Fruit fly (Drosophila melanogaster) whole organism, embryonic: Measurements from ENCODE around the gene brm.

Experiments used
- CG11504 ChIP-seq: fragments of 200-800 bp; sonication (Bioruptor generic); optimal IDR thresholded peaks from 3 replicates; lab custom pipeline; 2019; ENCODE audit warnings: missing biosample characterization, mild to moderate bottlenecking, missing genetic modification characterization, moderate library complexity
- CG12104 ChIP-seq: fragments of 200-800 bp; sonication (Bioruptor generic); optimal IDR thresholded peaks from 3 replicates; lab custom pipeline; 2016; ENCODE audit warnings: missing biosample characterization, missing genetic modification characterization
- CG13296 ChIP-seq: fragments of 200-800 bp; sonication (Bioruptor generic); optimal IDR thresholded peaks from 3 replicates; lab custom pipeline; 2018; ENCODE audit warnings: missing biosample characterization, mild to moderate bottlenecking, missing genetic modification characterization
- CG13894 ChIP-seq: fragments of 200-800 bp; sonication (Bioruptor generic); optimal IDR thresholded peaks from 3 replicates; lab custom pipeline; 2018; ENCODE audit warnings: missing biosample characterization, mild to moderate bottlenecking, missing genetic modification characterization, moderate library complexity
- CG15269 ChIP-seq: fragments of 200-800 bp; sonication (Bioruptor generic); optimal IDR thresholded peaks from 2 replicates; lab custom pipeline; 2018; ENCODE audit warnings: missing biosample characterization, mild to moderate bottlenecking, missing genetic modification characterization, moderate library complexity
- CG17802 ChIP-seq: fragments of 200-800 bp; sonication (Bioruptor generic); optimal IDR thresholded peaks from 2 replicates; lab custom pipeline; 2018; ENCODE audit warnings: missing biosample characterization, mild to moderate bottlenecking, missing genetic modification characterization, moderate library complexity
- CG2875 ChIP-seq: fragments of 200-800 bp; sonication (Bioruptor generic); optimal IDR thresholded peaks from 2 replicates; lab custom pipeline; 2017; ENCODE audit warnings: missing biosample characterization, mild to moderate bottlenecking, missing genetic modification characterization, missing genetic modification reagents
- CG3065 ChIP-seq: fragments of 200-800 bp; sonication (Bioruptor generic); optimal IDR thresholded peaks from 2 replicates; lab custom pipeline; 2016; ENCODE audit warnings: missing biosample characterization, missing genetic modification characterization
- CG32772 ChIP-seq: fragments of 200-800 bp; sonication (Bioruptor generic); IDR thresholded peaks from 2 replicates; pipeline ENCODE4 v1.3.6; 2022; ENCODE audit warnings: missing biosample characterization, missing genetic modification characterization
- CG34224 ChIP-seq: fragments of 200-800 bp; sonication (Bioruptor generic); IDR thresholded peaks from 3 replicates; pipeline ENCODE4 v1.3.6; 2022; ENCODE audit warnings: missing biosample characterization, missing genetic modification characterization; ENCODE audit not compliant: partially characterized antibody
- CG3995 ChIP-seq: fragments of 200-800 bp; sonication (Bioruptor generic); optimal IDR thresholded peaks from 3 replicates; lab custom pipeline; 2016; ENCODE audit warnings: missing biosample characterization, missing genetic modification characterization
- CG5180 ChIP-seq: fragments of 200-800 bp; sonication (Bioruptor generic); optimal IDR thresholded peaks from 3 replicates; lab custom pipeline; 2017; ENCODE audit warnings: missing biosample characterization, missing genetic modification characterization, mild to moderate bottlenecking, moderate library complexity, missing genetic modification reagents
- CG7745 ChIP-seq: fragments of 200-800 bp; sonication (Bioruptor generic); optimal IDR thresholded peaks from 2 replicates; lab custom pipeline; 2018; ENCODE audit warnings: missing biosample characterization, mild to moderate bottlenecking, missing genetic modification characterization, moderate library complexity
- CG8089 ChIP-seq: fragments of 200-800 bp; sonication (Bioruptor generic); optimal IDR thresholded peaks from 3 replicates; lab custom pipeline; 2016; ENCODE audit warnings: missing biosample characterization, missing genetic modification characterization
- CG9817 ChIP-seq: fragments of 200-800 bp; sonication (Bioruptor generic); optimal IDR thresholded peaks from 2 replicates; lab custom pipeline; 2018; ENCODE audit warnings: missing biosample characterization, mild to moderate bottlenecking, missing genetic modification characterization, moderate library complexity
- Chrac-16 ChIP-seq: fragments of 200-800 bp; sonication (Bioruptor generic); optimal IDR thresholded peaks from 3 replicates; lab custom pipeline; 2016; ENCODE audit warnings: missing biosample characterization, missing genetic modification characterization
- Dek ChIP-seq: fragments of 200-800 bp; sonication (Bioruptor generic); optimal IDR thresholded peaks from 3 replicates; lab custom pipeline; 2019; ENCODE audit warnings: missing biosample characterization, mild to moderate bottlenecking, missing genetic modification characterization, moderate library complexity
- Gug ChIP-seq: fragments of 200-800 bp; sonication (Bioruptor generic); IDR thresholded peaks from 4 replicates; pipeline ENCODE4 v1.3.6; 2022; ENCODE audit warnings: missing biosample characterization, missing genetic modification characterization
- HHEX ChIP-seq: fragments of 200-800 bp; sonication (Bioruptor generic); optimal IDR thresholded peaks from 3 replicates; lab custom pipeline; 2017; ENCODE audit warnings: missing biosample characterization, mild to moderate bottlenecking, missing genetic modification characterization, missing genetic modification reagents
- HLH3B ChIP-seq: fragments of 200-800 bp; sonication (Bioruptor generic); IDR thresholded peaks from 2 replicates; pipeline ENCODE4 v1.3.6; 2022; ENCODE audit warnings: missing biosample characterization, missing genetic modification characterization
- Hr3 ChIP-seq: fragments of 200-800 bp; sonication (Bioruptor generic); optimal IDR thresholded peaks from 3 replicates; lab custom pipeline; 2016; ENCODE audit warnings: missing biosample characterization, missing genetic modification characterization
- Hr51 ChIP-seq, 2 experiments: fragments of 200-800 bp; sonication (Bioruptor generic); optimal IDR thresholded peaks; 2 replicates in 1 of 2; 3 replicates in 1 of 2; lab custom pipeline; 2016 to 2018; ENCODE audit warnings: missing biosample characterization in 2 of 2, missing genetic modification characterization in 2 of 2, mild to moderate bottlenecking in 1 of 2, moderate library complexity in 1 of 2
- Hsf ChIP-seq: fragments of 200-800 bp; sonication (Bioruptor generic); optimal IDR thresholded peaks from 3 replicates; lab custom pipeline; 2016; ENCODE audit warnings: missing biosample characterization, missing genetic modification characterization
- Nf-YB ChIP-seq: fragments of 200-800 bp; sonication (Bioruptor generic); optimal IDR thresholded peaks from 3 replicates; lab custom pipeline; 2019; ENCODE audit warnings: missing biosample characterization, mild to moderate bottlenecking, missing genetic modification characterization, moderate library complexity
- Oaz ChIP-seq: fragments of 200-800 bp; sonication (Bioruptor generic); IDR thresholded peaks from 2 replicates; pipeline ENCODE4 v1.3.6; 2022; ENCODE audit warnings: missing biosample characterization, missing genetic modification characterization
- Ptx1 ChIP-seq: fragments of 200-800 bp; sonication (Bioruptor generic); IDR thresholded peaks from 2 replicates; pipeline ENCODE4 v1.3.6; 2022; ENCODE audit warnings: missing biosample characterization, missing genetic modification characterization
- Taf1 ChIP-seq: fragments of 200-800 bp; sonication (Bioruptor generic); IDR thresholded peaks from 2 replicates; pipeline ENCODE4 v1.3.6; 2022; ENCODE audit warnings: missing biosample characterization, missing genetic modification characterization
- abd-A ChIP-seq: fragments of 200-800 bp; sonication (Bioruptor generic); optimal IDR thresholded peaks from 3 replicates; lab custom pipeline; 2019; ENCODE audit warnings: missing biosample characterization, mild to moderate bottlenecking, missing genetic modification characterization, moderate library complexity
- az2 ChIP-seq: fragments of 200-800 bp; sonication (Bioruptor generic); optimal IDR thresholded peaks from 3 replicates; lab custom pipeline; 2016; ENCODE audit warnings: missing biosample characterization, missing genetic modification characterization
- bcd ChIP-seq: fragments of 200-800 bp; sonication (Bioruptor generic); optimal IDR thresholded peaks from 2 replicates; lab custom pipeline; 2017; ENCODE audit warnings: missing biosample characterization, mild to moderate bottlenecking, missing genetic modification characterization
- bowl ChIP-seq: fragments of 200-800 bp; sonication (Bioruptor generic); IDR thresholded peaks from 2 replicates; pipeline ENCODE4 v1.3.6; 2022; ENCODE audit warnings: missing biosample characterization, missing genetic modification characterization
- cas ChIP-seq: fragments of 200-800 bp; sonication (Bioruptor generic); IDR thresholded peaks from 2 replicates; pipeline ENCODE4 v1.3.6; 2022; ENCODE audit warnings: missing biosample characterization, missing genetic modification characterization
- corto ChIP-seq: fragments of 200-800 bp; sonication (Bioruptor generic); optimal IDR thresholded peaks from 2 replicates; lab custom pipeline; 2016; ENCODE audit warnings: missing biosample characterization, mild to moderate bottlenecking, missing genetic modification characterization, moderate library complexity
- cwo ChIP-seq: fragments of 200-800 bp; sonication (Bioruptor generic); optimal IDR thresholded peaks from 3 replicates; lab custom pipeline; 2017; ENCODE audit warnings: missing biosample characterization, missing genetic modification characterization, mild to moderate bottlenecking, moderate library complexity, missing genetic modification reagents
- dan ChIP-seq: fragments of 200-800 bp; sonication (Bioruptor generic); IDR thresholded peaks from 2 replicates; pipeline ENCODE4 v1.3.6; 2022; ENCODE audit warnings: missing biosample characterization, missing genetic modification characterization
- dimm ChIP-seq: fragments of 200-800 bp; sonication (Bioruptor generic); IDR thresholded peaks from 2 replicates; pipeline ENCODE4 v1.3.6; 2022; ENCODE audit warnings: missing biosample characterization, missing genetic modification characterization
- ems ChIP-seq: fragments of 200-800 bp; sonication (Bioruptor generic); optimal IDR thresholded peaks from 3 replicates; lab custom pipeline; 2016; ENCODE audit warnings: missing biosample characterization, missing genetic modification characterization
- esg ChIP-seq: fragments of 200-800 bp; sonication (Bioruptor generic); conservative IDR thresholded peaks from 2 replicates; pipeline ENCODE4 v1.3.6; 2022; ENCODE audit warnings: missing biosample characterization, missing genetic modification characterization
- fu2 ChIP-seq: fragments of 200-800 bp; sonication (Bioruptor generic); optimal IDR thresholded peaks from 2 replicates; lab custom pipeline; 2016; ENCODE audit warnings: missing biosample characterization, missing genetic modification characterization
- grau ChIP-seq: fragments of 200-800 bp; optimal IDR thresholded peaks from 3 replicates; lab custom pipeline; 2019; ENCODE audit warnings: missing biosample characterization, mild to moderate bottlenecking, missing genetic modification characterization, moderate library complexity
- insv ChIP-seq, 2 experiments: fragments of 200-800 bp; sonication (Bioruptor generic); optimal IDR thresholded peaks; 3 replicates each; lab custom pipeline; 2016 to 2018; ENCODE audit warnings: missing biosample characterization in 2 of 2, missing genetic modification characterization in 2 of 2
- lilli ChIP-seq: fragments of 200-800 bp; sonication (Bioruptor generic); optimal IDR thresholded peaks from 3 replicates; lab custom pipeline; 2016; ENCODE audit warnings: missing biosample characterization, missing genetic modification characterization
- nau ChIP-seq: fragments of 200-800 bp; sonication (Bioruptor generic); optimal IDR thresholded peaks from 3 replicates; lab custom pipeline; 2017; ENCODE audit warnings: missing biosample characterization, mild to moderate bottlenecking, missing genetic modification characterization, missing genetic modification reagents
- org-1 ChIP-seq: fragments of 200-800 bp; sonication (Bioruptor generic); optimal IDR thresholded peaks from 2 replicates; lab custom pipeline; 2017; ENCODE audit warnings: missing biosample characterization, missing genetic modification characterization
- schlank ChIP-seq: fragments of 200-800 bp; sonication (Bioruptor generic); optimal IDR thresholded peaks from 2 replicates; lab custom pipeline; 2018; ENCODE audit warnings: missing biosample characterization, mild to moderate bottlenecking, missing genetic modification characterization
- seq ChIP-seq: fragments of 200-800 bp; sonication (Bioruptor generic); IDR thresholded peaks from 2 replicates; pipeline ENCODE4 v1.3.6; 2022; ENCODE audit warnings: missing biosample characterization, missing genetic modification characterization
- slp2 ChIP-seq: fragments of 200-800 bp; sonication (Bioruptor generic); optimal IDR thresholded peaks from 2 replicates; lab custom pipeline; 2016; ENCODE audit warnings: missing biosample characterization, missing genetic modification characterization
- so ChIP-seq: fragments of 200-800 bp; sonication (Bioruptor generic); IDR thresholded peaks from 3 replicates; pipeline ENCODE4 v1.3.6; 2022; ENCODE audit warnings: missing biosample characterization, missing genetic modification characterization
- stwl ChIP-seq: fragments of 200-800 bp; sonication (Bioruptor generic); optimal IDR thresholded peaks from 3 replicates; lab custom pipeline; 2018; ENCODE audit warnings: missing biosample characterization, mild to moderate bottlenecking, missing genetic modification characterization, moderate library complexity

brm gene

DNA sequence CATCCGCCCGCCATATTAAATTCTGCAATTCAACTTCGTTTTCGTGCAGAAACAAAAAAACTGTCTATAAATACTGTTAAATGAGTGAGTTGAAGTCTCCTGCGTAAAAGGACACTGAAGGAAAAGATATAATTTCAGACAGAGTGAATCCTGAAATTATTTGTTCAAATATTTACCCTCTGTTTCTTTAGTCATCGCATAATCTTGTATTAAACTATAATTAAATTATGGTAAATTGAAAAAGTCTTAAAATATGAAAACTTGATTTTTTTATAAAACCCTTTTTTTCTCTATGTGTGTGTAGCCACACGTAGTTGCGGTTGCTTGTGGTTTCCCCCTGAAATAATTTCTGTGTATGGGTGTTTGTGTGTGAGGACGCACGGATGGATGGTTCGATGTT is 59.3 kb downstream of the brm start (continued):
- TF ChIP-seq CG17802 (tag; lab: Kevin White, UChicago) = no peak
- peak; percentile 28 for TF ChIP-seq az2
- peak; percentile 8 for TF ChIP-seq Nf-YB (GFP tag; lab: Kevin White, UChicago)
- peak; percentile 24 for TF ChIP-seq HHEX
- no peak for TF ChIP-seq corto (GFP tag; lab: Kevin White, UChicago)
- TF ChIP-seq cwo = peak; percentile 31
- peak; percentile 35 for TF ChIP-seq Dek (tag; lab: Kevin White, UChicago)
- TF ChIP-seq fu2 (GFP tag; lab: Kevin White, UChicago) = no peak
- TF ChIP-seq Hsf (GFP tag; lab: Kevin White, UChicago) = peak; percentile 22
- no peak for TF ChIP-seq Chrac-16 (GFP tag; lab: Kevin White, UChicago)
- peak; percentile 3 for TF ChIP-seq CG9817
- TF ChIP-seq HLH3B (GFP tag; lab: Robert Waterston, UW) = 0 out of 2 replicates have a peak, but pooled peaks have one; percentile 53
- 0 out of 2 replicates have a peak, but pooled peaks have one; percentile 21 for TF ChIP-seq CG32772 (GFP tag; lab: Robert Waterston, UW)

DNA sequence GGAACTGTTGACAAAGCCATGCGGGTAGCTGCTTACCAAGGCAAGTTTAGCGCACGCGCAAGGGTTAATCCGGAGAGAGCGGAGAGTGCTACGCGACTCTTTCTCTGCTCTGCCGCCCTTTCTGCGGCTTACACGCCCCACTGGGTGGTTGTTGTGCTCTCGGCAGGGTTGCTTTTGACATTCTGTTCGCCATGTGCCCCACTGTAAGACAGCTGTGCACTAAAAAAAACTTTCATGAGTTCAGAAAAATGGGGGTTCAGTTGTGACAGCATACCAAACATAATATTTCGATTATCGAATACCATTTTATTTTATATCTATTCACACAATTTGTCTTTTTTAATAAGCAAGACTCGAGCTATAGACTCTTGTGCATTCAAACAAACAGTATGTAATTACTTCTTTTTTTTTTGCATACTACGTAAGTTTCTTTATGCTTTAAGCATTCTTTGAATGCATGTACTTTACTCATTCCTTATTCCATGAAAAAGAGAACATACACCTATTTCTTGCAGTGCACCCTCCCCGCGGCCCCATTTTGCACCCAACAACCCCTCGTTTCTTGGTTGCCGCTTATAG is 61.5 kb downstream of the brm start:
- TF ChIP-seq dimm (GFP tag; lab: Robert Waterston, UW) (no peak), schlank (tag; lab: Kevin White, UChicago) (no peak), abd-A (peak; percentile 69), nau (GFP tag; lab: Kevin White, UChicago) (peak; percentile 44), grau (peak; percentile 61), Ptx1 (GFP tag; lab: Robert Waterston, UW) (peak; percentile 41), CG11504 (peak; percentile 76), Hr3 (GFP tag; lab: Kevin White, UChicago) (peak; percentile 31), org-1 (GFP tag; lab: Kevin White, UChicago) (peak; percentile 50), CG15269 (peak; percentile 66), CG8089 (no peak), Gug (0 out of 4 replicates have a peak, but pooled peaks have one; percentile 8), CG7745 (tag; lab: Kevin White, UChicago) (no peak), CG3995 (no peak), CG13894 (tag; lab: Kevin White, UChicago) (peak; percentile 33), CG2875 (peak; percentile 6), CG12104 (GFP tag; lab: Kevin White, UChicago) (peak; percentile 4), cas (GFP tag; lab: Robert Waterston, UW) (0 out of 2 replicates have a peak, but pooled peaks have one; percentile 17), CG5180 (GFP tag; lab: Kevin White, UChicago) (peak; percentile 52), esg (GFP tag; lab: Robert Waterston, UW) (peak; percentile 21; the same call in 1 of the 2 replicates), lilli (peak; percentile 2), Oaz (GFP tag; lab: Robert Waterston, UW) (no peak), Hr51 (GFP tag; optimal IDR thresholded peaks at IDR 0.05; lab: Kevin White, UChicago) (peak in 1 of 2 experiments; percentile 68), insv (GFP tag; optimal IDR thresholded peaks at IDR 0.05; lab: Kevin White, UChicago) (peak in 1 of 2 experiments; percentile 1), CG34224 (GFP tag; lab: Robert Waterston, UW) (no peak), Taf1 (GFP tag; lab: Robert Waterston, UW) (0 out of 2 replicates have a peak, but pooled peaks have one; percentile 20), slp2 (GFP tag; lab: Kevin White, UChicago) (peak; percentile 27), bowl (GFP tag; lab: Robert Waterston, UW) (no peak), stwl (tag; lab: Kevin White, UChicago) (no peak), dan (GFP tag; lab: Robert Waterston, UW) (no peak), CG13296 (peak; percentile 63), so (GFP tag; lab: Robert Waterston, UW) (0 out of 3 replicates have a peak, but pooled peaks have one; percentile 8), CG3065 (GFP tag; lab: Kevin White, UChicago) (no peak), ems (GFP tag; lab: Kevin White, UChicago) (peak; percentile 13), seq (peak; percentile 77), bcd (peak; percentile 42)
